Worm (Caenorhabditis elegans): ENCODE results near the gene mlt-8.

mlt-8 gene

DNA sequence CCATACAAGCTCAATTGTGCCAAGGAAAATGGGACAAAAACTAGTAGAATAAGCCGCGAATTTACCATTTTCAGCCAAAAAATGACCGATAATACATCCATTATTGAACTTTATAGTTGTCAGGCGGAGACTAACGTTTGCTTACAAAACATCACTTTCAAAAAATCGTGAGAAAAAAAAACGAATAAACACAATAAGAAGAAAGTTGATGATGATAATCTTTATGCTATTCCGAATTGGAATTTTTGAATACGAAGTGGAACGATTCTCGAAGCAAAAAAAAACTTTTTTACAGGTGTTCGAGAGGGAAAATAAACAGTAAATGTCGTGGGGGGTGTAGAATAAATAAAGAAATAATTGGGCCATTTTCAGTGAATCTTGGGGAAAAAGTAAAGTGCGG is 5.7 kb upstream of the mlt-8 start, which contains the start of gene W08F4.7:
TSS of gene W08F4.7 (minus strand) at position 101 of the 400 bp plus-strand sequence.
- no peak for TF ChIP-seq zip-5 (tag; optimal IDR thresholded peaks at IDR 0.05)
- no peak for TF ChIP-seq pag-3 (tag; optimal IDR thresholded peaks at IDR 0.05; ENCODE audit: borderline replicate concordance)
- TF ChIP-seq madf-2 (tag; optimal IDR thresholded peaks at IDR 0.05) = no peak
- no peak for TF ChIP-seq sdc-2 (tag; optimal IDR thresholded peaks at IDR 0.05)
- no peak for TF ChIP-seq C08G9.2 (tag; optimal IDR thresholded peaks at IDR 0.05)
- no peak for TF ChIP-seq ama-1 (optimal IDR thresholded peaks at IDR 0.05)
- TF ChIP-seq che-1 (tag; optimal IDR thresholded peaks at IDR 0.05) = no peak
- TF ChIP-seq hlh-13 (GFP tag; optimal IDR thresholded peaks at IDR 0.05) = no peak
- no peak for TF ChIP-seq unc-55 (GFP tag; optimal IDR thresholded peaks at IDR 0.05)
- TF ChIP-seq pha-2 (tag; optimal IDR thresholded peaks at IDR 0.05) = no peak
- TF ChIP-seq ref-2 (tag; optimal IDR thresholded peaks at IDR 0.05) = no peak
- TF ChIP-seq hlh-15 (tag; optimal IDR thresholded peaks at IDR 0.05) = no peak
- TF ChIP-seq nfya-1 (tag; optimal IDR thresholded peaks at IDR 0.05) = no peak
- TF ChIP-seq gmeb-2 (tag; optimal IDR thresholded peaks at IDR 0.05) = no peak

DNA sequence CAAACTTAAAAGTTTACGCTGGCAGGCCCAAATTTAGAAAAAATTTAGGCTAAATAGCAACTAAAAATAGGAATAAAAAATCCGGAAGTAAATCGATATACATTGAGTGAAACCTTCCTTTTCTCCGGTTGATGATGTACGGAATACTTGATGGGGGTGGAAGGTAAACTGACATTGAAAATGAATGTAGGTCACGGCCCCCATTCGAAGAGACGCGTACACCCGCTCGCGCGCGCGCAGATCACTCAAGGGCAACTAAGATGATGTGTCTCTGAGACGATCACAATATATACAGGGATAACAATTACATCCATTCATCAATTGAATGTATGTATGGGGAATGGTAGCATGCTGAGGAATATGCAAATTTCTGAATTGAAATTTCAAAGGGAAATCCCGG is 2.2 kb upstream of the mlt-8 start:
- no peak for TF ChIP-seq nhr-11 (tag; optimal IDR thresholded peaks at IDR 0.05)

DNA sequence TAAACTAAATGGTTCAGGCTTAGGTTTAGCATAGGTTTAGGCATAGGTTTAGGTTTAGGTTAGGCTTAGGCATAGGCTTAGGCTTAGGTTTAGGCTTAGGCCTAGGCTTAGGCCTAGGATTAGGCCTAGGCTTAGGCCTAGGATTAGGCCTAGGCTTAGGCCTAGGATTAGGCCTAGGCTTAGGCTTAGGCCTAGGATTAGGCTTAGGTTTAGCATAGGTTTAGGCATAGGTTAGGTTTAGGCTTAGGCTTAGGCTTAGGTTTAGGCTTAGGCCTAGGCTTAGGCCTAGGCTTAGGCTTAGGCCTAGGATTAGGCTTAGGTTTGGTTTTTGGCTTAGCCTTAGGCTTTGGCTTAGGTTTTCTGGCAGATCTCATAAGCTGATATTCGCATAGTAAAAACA is 1.7 kb upstream of the mlt-8 start:
- peak; percentile 91 for TF ChIP-seq dve-1 (tag; optimal IDR thresholded peaks at IDR 0.05)

DNA sequence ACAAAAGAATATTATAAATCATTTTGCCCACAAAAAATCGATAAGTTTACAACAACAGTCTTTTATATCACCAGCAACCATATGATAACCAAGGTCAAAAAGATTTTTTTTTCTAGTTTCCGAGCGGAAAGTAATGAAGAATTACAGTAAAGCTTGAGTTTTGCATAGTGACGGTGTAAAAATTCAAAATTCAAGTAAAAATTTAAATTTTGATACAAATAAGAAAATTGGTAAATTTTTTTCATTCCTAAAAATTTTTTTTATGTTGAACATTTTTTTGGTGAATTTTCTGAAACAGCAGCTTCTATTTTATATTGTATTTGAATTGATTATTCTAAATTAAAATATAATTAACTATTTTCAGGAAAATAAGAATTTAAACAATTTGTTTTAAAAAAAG is 3.1 kb downstream of the mlt-8 start, which contains the start of gene W08F4.5:
TSS of gene W08F4.5 (minus strand) at position 101 of the 400 bp plus-strand sequence.
- TF ChIP-seq unc-42 (tag; optimal IDR thresholded peaks at IDR 0.05) (no peak), madf-2 (tag; optimal IDR thresholded peaks at IDR 0.05) (no peak), gmeb-2 (tag; optimal IDR thresholded peaks at IDR 0.05) (no peak), T23F11.4 (GFP tag; optimal IDR thresholded peaks at IDR 0.05) (no peak), ceh-24 (tag; optimal IDR thresholded peaks at IDR 0.05) (no peak), ets-4 (tag; optimal IDR thresholded peaks at IDR 0.05) (no peak), K02D7.2 (tag; optimal IDR thresholded peaks at IDR 0.05) (no peak), ceh-48 (tag; optimal IDR thresholded peaks at IDR 0.05) (no peak), tbx-7 (tag; optimal IDR thresholded peaks at IDR 0.05) (no peak), hlh-13 (GFP tag; optimal IDR thresholded peaks at IDR 0.05) (no peak), ceh-22 (tag; optimal IDR thresholded peaks at IDR 0.05) (no peak), hlh-8 (tag; optimal IDR thresholded peaks at IDR 0.05) (no peak), elt-2 (tag; optimal IDR thresholded peaks at IDR 0.05) (no peak), ceh-45 (GFP tag; IDR thresholded peaks at IDR 0.05) (no peak), eyg-1 (tag; optimal IDR thresholded peaks at IDR 0.05) (no peak), hlh-6 (tag; optimal IDR thresholded peaks at IDR 0.05) (no peak)

DNA sequence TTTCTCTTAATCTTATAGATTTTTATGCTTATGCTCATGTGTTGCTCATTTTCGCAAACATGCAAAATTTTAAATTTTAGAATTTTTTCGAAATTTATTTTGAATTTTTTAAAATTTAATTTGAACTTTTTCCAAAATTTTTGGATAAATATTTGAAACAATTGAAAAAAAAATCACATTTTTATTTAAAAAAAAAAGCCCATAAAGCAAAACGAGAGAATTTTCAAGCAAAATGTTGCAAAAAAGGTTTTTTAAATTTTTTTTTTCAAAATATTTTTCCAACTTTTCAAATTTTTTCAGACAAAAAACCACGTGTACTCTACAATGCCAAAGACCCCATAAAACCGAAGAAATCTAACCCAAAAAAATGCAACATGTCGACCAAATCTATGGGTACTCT is 15.7 kb downstream of the mlt-8 start, which contains the start of the genes C09E8.1 and C09E8.6:
TSS of gene C09E8.1 (plus strand) at position 301 of the 400 bp plus-strand sequence.
TSS of gene C09E8.6 (plus strand) at position 313 of the 400 bp plus-strand sequence.
- TF ChIP-seq pag-3 (tag; optimal IDR thresholded peaks at IDR 0.05; ENCODE audit: borderline replicate concordance) (no peak), gmeb-2 (tag; optimal IDR thresholded peaks at IDR 0.05) (no peak), syd-9 (tag; optimal IDR thresholded peaks at IDR 0.05) (no peak), eyg-1 (tag; optimal IDR thresholded peaks at IDR 0.05) (no peak), ceh-24 (tag; optimal IDR thresholded peaks at IDR 0.05) (no peak), lim-6 (tag; optimal IDR thresholded peaks at IDR 0.05) (no peak), npax-4 (tag; optimal IDR thresholded peaks at IDR 0.05) (no peak), pha-4 (tag; optimal IDR thresholded peaks at IDR 0.05) (no peak), ceh-9 (tag; optimal IDR thresholded peaks at IDR 0.05) (no peak), ceh-30 (tag; optimal IDR thresholded peaks at IDR 0.05) (no peak), sox-4 (tag; optimal IDR thresholded peaks at IDR 0.05) (no peak), rnt-1 (tag; optimal IDR thresholded peaks at IDR 0.05) (no peak)

Data from whole organism, late embryonic.